Fruit fly (Drosophila melanogaster) whole organism, pupa: Measurements from ENCODE around the gene CG15141.

Experiments used
- CG10348 ChIP-seq: fragments of 200-800 bp; sonication (Bioruptor generic); IDR thresholded peaks from 2 replicates; pipeline ENCODE4 v1.3.6; 2022; ENCODE audit warnings: missing biosample characterization, missing genetic modification characterization
- CG12605 ChIP-seq: fragments of 200-800 bp; sonication (Bioruptor generic); IDR thresholded peaks from 2 replicates; pipeline ENCODE4 v1.3.6; 2022; ENCODE audit warnings: missing biosample characterization, missing genetic modification characterization
- CG13204 ChIP-seq: fragments of 200-800 bp; sonication (Bioruptor generic); optimal IDR thresholded peaks from 2 replicates; lab custom pipeline; 2018; ENCODE audit warnings: missing biosample characterization, mild to moderate bottlenecking, missing genetic modification characterization, moderate library complexity
- CG14655 ChIP-seq: fragments of 200-800 bp; sonication (Bioruptor generic); optimal IDR thresholded peaks from 3 replicates; lab custom pipeline; 2017; ENCODE audit warnings: mild to moderate bottlenecking, missing biosample characterization, missing genetic modification reagents, missing genetic modification characterization
- CG15710 ChIP-seq: fragments of 200-800 bp; sonication (Bioruptor generic); optimal IDR thresholded peaks from 2 replicates; lab custom pipeline; 2018; ENCODE audit warnings: missing biosample characterization, mild to moderate bottlenecking, missing genetic modification characterization, moderate library complexity
- CG17806 ChIP-seq: fragments of 200-800 bp; sonication (Bioruptor generic); optimal IDR thresholded peaks from 2 replicates; lab custom pipeline; 2018; ENCODE audit warnings: missing biosample characterization, mild to moderate bottlenecking, missing genetic modification characterization, moderate library complexity
- CG32121 ChIP-seq: fragments of 200-800 bp; sonication (Bioruptor generic); IDR thresholded peaks from 2 replicates; pipeline ENCODE4 v1.3.6; 2022; ENCODE audit warnings: missing biosample characterization, missing genetic modification characterization
- CG34367 ChIP-seq: fragments of 200-800 bp; sonication (Bioruptor generic); optimal IDR thresholded peaks from 2 replicates; lab custom pipeline; 2018; ENCODE audit warnings: missing biosample characterization, mild to moderate bottlenecking, missing genetic modification characterization
- CG4496 ChIP-seq: fragments of 200-800 bp; sonication (Bioruptor generic); IDR thresholded peaks from 3 replicates; pipeline ENCODE4 v1.3.6; 2022; ENCODE audit warnings: missing biosample characterization, missing genetic modification characterization
- CG8159 ChIP-seq: fragments of 200-800 bp; sonication (Bioruptor generic); optimal IDR thresholded peaks from 3 replicates; lab custom pipeline; 2018; ENCODE audit warnings: missing biosample characterization, mild to moderate bottlenecking, missing genetic modification characterization, moderate library complexity
- CG8301 ChIP-seq: fragments of 200-800 bp; sonication (Bioruptor generic); optimal IDR thresholded peaks from 2 replicates; lab custom pipeline; 2018; ENCODE audit warnings: missing biosample characterization, mild to moderate bottlenecking, missing genetic modification characterization
- CG9948 ChIP-seq: fragments of 200-800 bp; sonication (Bioruptor generic); optimal IDR thresholded peaks from 2 replicates; lab custom pipeline; 2018; ENCODE audit warnings: missing biosample characterization, mild to moderate bottlenecking, missing genetic modification characterization, moderate library complexity
- D1 ChIP-seq: fragments of 200-800 bp; sonication (Bioruptor generic); optimal IDR thresholded peaks from 2 replicates; lab custom pipeline; 2018; ENCODE audit warnings: missing biosample characterization, mild to moderate bottlenecking, missing genetic modification characterization, moderate library complexity
- EcR ChIP-seq: fragments of 200-800 bp; sonication (Bioruptor generic); optimal IDR thresholded peaks from 3 replicates; lab custom pipeline; 2019; ENCODE audit warnings: missing biosample characterization, missing genetic modification characterization, mild to moderate bottlenecking, moderate library complexity, missing genetic modification reagents
- Ets98B ChIP-seq: fragments of 200-800 bp; sonication (Bioruptor generic); IDR thresholded peaks from 2 replicates; pipeline ENCODE4 v1.3.6; 2022; ENCODE audit warnings: missing biosample characterization, missing genetic modification characterization
- Pif1A ChIP-seq: fragments of 200-800 bp; sonication (Bioruptor generic); optimal IDR thresholded peaks from 3 replicates; lab custom pipeline; 2016; ENCODE audit warnings: missing biosample characterization, missing genetic modification characterization
- Pif1B ChIP-seq: fragments of 200-800 bp; sonication (Bioruptor generic); optimal IDR thresholded peaks from 3 replicates; lab custom pipeline; 2016; ENCODE audit warnings: missing biosample characterization, missing genetic modification characterization
- Snoo ChIP-seq: fragments of 200-800 bp; sonication (Bioruptor generic); optimal IDR thresholded peaks from 3 replicates; lab custom pipeline; 2017; ENCODE audit warnings: missing biosample characterization, mild to moderate bottlenecking, missing genetic modification characterization, inconsistent platforms
- fd96Ca ChIP-seq: fragments of 200-800 bp; sonication (Bioruptor generic); IDR thresholded peaks from 3 replicates; pipeline ENCODE4 v1.3.6; 2022; ENCODE audit warnings: missing biosample characterization, missing genetic modification characterization
- gl ChIP-seq: fragments of 200-800 bp; sonication (Bioruptor generic); optimal IDR thresholded peaks from 2 replicates; lab custom pipeline; 2018; ENCODE audit warnings: missing biosample characterization, mild to moderate bottlenecking, missing genetic modification characterization
- rn ChIP-seq: fragments of 200-800 bp; sonication (Bioruptor generic); IDR thresholded peaks from 2 replicates; pipeline ENCODE4 v1.3.6; 2022; ENCODE audit warnings: missing biosample characterization, missing genetic modification characterization

The CG15141 gene

DNA sequence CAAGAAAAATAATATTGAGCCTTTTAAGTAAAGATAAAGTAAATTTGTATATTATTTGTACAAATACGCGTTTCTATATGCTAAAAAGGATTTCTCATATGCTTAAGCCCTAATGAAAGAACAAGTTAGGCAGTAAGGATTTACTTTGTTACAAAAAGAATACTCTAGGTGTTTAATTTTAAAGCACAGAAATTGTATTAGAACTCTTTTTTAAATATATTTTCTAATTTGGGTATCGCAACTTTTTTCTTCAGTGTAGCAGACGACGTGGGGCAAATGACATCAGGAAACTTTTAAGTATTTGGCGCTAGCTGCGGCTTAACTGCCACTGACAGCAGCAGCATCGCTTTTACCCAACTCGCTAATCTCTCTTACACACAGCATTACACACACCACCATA, 11.6 kb downstream of the CG15141 start:
- no peak for TF ChIP-seq Snoo (tag; lab: Kevin White, UChicago)
- no peak for TF ChIP-seq CG4496 (GFP tag; lab: Robert Waterston, UW)
- no peak for TF ChIP-seq rn (GFP tag; lab: Robert Waterston, UW)
- no peak for TF ChIP-seq CG8301 (tag; lab: Kevin White, UChicago)
- TF ChIP-seq CG13204 (GFP tag; lab: Kevin White, UChicago) = no peak
- TF ChIP-seq CG17806 (tag; lab: Kevin White, UChicago) = no peak
- peak; percentile 37 for TF ChIP-seq CG8159 (tag; lab: Kevin White, UChicago)
- peak; percentile 15 for TF ChIP-seq CG15710 (tag; lab: Kevin White, UChicago)
- TF ChIP-seq CG12605 = no peak
- no peak for TF ChIP-seq EcR (GFP tag; lab: Kevin White, UChicago)
- peak; percentile 9 for TF ChIP-seq CG9948 (tag; lab: Kevin White, UChicago)

DNA sequence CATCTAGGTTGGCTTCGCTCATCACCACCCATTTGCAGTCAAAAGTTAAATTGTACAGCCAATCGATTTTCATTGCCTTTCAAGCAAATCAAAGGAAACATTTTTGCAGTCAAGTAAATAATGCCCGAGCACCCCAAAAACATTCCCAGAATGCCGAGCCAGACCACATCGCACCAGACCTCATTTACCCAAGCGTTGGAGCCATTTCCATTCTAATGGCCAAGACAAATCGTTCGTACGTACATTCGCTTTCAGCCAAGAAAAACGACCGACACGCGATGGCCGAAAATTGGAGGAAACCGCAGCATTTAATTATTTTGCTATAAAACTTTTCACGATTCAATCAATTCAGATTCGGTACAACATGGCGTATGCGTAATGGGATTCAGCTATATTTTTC, 14.6 kb downstream of the CG15141 start:
- TF ChIP-seq fd96Ca (GFP tag; lab: Robert Waterston, UW) (no peak), CG17806 (tag; lab: Kevin White, UChicago) (no peak), Snoo (tag; lab: Kevin White, UChicago) (no peak)

DNA sequence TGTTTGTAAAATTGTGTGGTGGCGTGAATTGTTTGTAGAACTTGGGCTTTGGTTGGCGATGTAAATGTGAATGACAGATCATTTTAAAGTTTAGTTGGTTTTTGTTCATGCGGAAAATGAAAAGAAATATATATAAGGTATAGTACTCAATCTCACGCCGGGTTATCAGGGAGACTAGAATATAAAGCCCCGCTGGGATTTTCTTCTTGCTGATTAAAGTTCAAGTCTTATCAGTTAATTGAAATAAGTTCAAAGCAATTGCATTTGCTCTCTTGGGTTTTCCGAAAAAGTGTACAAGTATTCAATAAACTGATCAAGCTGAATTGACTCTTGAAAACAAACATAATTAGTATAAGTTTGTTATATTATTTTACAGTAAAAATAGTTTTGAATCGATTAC, 15.0 kb downstream of the CG15141 start:
- no peak for TF ChIP-seq D1 (tag; lab: Kevin White, UChicago)
- TF ChIP-seq EcR (GFP tag; lab: Kevin White, UChicago) = peak; percentile 4

DNA sequence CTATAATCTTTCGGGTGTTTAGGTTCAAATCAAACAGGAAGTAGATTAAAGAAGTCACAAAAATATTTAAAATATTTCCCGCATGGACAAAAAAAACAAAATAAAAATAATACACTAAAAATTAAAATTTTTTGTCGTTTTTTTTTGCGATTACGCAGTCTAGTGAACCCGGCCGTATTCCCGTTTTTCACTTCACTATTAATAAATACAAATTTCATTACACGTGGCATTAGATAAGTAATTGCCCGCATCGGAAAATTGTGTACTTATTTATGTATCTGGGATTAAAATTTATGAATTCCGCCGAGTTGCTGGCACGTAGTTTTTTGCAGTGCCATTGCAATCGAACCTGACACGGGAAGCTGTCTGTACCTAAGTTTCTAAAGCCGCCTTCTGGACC, 16.7 kb downstream of the CG15141 start:
- no peak for TF ChIP-seq CG4496 (GFP tag; lab: Robert Waterston, UW)
- TF ChIP-seq CG17806 (tag; lab: Kevin White, UChicago) = peak; percentile 11
- TF ChIP-seq rn (GFP tag; lab: Robert Waterston, UW) = no peak
- TF ChIP-seq CG32121 (GFP tag; lab: Robert Waterston, UW) = no peak; the same call in 1 of the 2 replicates
- TF ChIP-seq CG8301 (tag; lab: Kevin White, UChicago) = peak; percentile 18
- no peak for TF ChIP-seq D1 (tag; lab: Kevin White, UChicago)
- TF ChIP-seq CG8159 (tag; lab: Kevin White, UChicago) = peak; percentile 46
- TF ChIP-seq CG14655 (GFP tag; lab: Kevin White, UChicago) = peak; percentile 60
- TF ChIP-seq EcR (GFP tag; lab: Kevin White, UChicago) = no peak
- no peak for TF ChIP-seq gl
- TF ChIP-seq Ets98B = no peak
- TF ChIP-seq fd96Ca (GFP tag; lab: Robert Waterston, UW) = peak; percentile 47; the same call in 1 of the 3 replicates
- no peak for TF ChIP-seq Snoo (tag; lab: Kevin White, UChicago)
- TF ChIP-seq CG10348 = no peak
- peak; percentile 21 for TF ChIP-seq CG9948 (tag; lab: Kevin White, UChicago)
- TF ChIP-seq CG34367 (tag; lab: Kevin White, UChicago) = no peak
- TF ChIP-seq Pif1A (GFP tag; lab: Kevin White, UChicago) = peak; percentile 42
- TF ChIP-seq CG12605 = no peak
- TF ChIP-seq CG15710 (tag; lab: Kevin White, UChicago) = peak; percentile 42
- no peak for TF ChIP-seq Pif1B (GFP tag; lab: Kevin White, UChicago)
- TF ChIP-seq CG13204 (GFP tag; lab: Kevin White, UChicago) = no peak

DNA sequence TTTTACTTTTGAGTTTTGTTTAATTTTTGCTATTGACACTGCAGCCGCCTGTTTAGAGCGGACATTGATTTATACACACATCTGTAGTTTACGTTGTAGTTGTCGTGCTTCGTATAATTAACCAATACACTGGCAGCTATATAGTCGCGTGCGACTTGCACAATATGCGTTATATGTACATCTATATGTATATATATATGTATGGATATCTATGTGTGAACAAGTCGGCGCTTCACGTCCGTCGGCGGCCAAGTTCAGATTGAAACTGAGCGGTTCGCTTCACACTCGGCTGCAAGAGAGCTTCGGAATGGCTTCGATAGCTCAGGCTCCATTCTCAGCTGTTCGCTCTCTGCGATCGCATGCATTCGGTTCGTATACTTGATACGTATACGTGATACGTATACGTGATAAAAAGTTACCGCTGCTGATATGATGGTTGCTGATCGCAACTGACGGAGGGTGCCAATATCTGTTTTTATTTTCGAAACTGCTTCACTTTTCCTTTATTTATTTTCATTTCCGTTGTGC, 17.6 kb downstream of the CG15141 start:
- TF ChIP-seq CG4496 (GFP tag; lab: Robert Waterston, UW) (peak; percentile 60; the same call in 2 of the 3 replicates), Snoo (tag; lab: Kevin White, UChicago) (peak; percentile 22), CG8159 (tag; lab: Kevin White, UChicago) (peak; percentile 49), EcR (GFP tag; lab: Kevin White, UChicago) (peak; percentile 83), CG14655 (GFP tag; lab: Kevin White, UChicago) (peak; percentile 43), CG9948 (tag; lab: Kevin White, UChicago) (no peak), CG8301 (tag; lab: Kevin White, UChicago) (peak; percentile 5), rn (GFP tag; lab: Robert Waterston, UW) (no peak), CG34367 (tag; lab: Kevin White, UChicago) (peak; percentile 27), CG10348 (no peak), D1 (tag; lab: Kevin White, UChicago) (no peak), CG12605 (peak; percentile 63), CG17806 (tag; lab: Kevin White, UChicago) (peak; percentile 42), CG15710 (tag; lab: Kevin White, UChicago) (peak; percentile 10), gl (peak; percentile 57), CG32121 (GFP tag; lab: Robert Waterston, UW) (peak; percentile 50; the same call in 1 of the 2 replicates), Pif1A (GFP tag; lab: Kevin White, UChicago) (peak; percentile 56), Ets98B (peak; percentile 72), Pif1B (GFP tag; lab: Kevin White, UChicago) (peak; percentile 72), CG13204 (GFP tag; lab: Kevin White, UChicago) (peak; percentile 56), fd96Ca (GFP tag; lab: Robert Waterston, UW) (no peak; the same call in 2 of the 3 replicates)
